Fruit fly (Drosophila melanogaster) whole organism, embryonic: ENCODE data around the gene Idh3g.
A peak's percentile ranks its signal among the peaks of the same experiment; 100 is the strongest.

Experiments
- Adf1 ChIP-seq: fragments of 200-800 bp; sonication (Bioruptor generic); IDR thresholded peaks from 2 replicates; pipeline ENCODE4 v1.3.6; 2022; ENCODE audit warnings: missing biosample characterization, missing genetic modification characterization
- Asciz ChIP-seq: fragments of 200-800 bp; sonication (Bioruptor generic); optimal IDR thresholded peaks from 2 replicates; lab custom pipeline; 2017; ENCODE audit warnings: missing biosample characterization, mild to moderate bottlenecking, missing genetic modification characterization, missing genetic modification reagents
- Atf-2 ChIP-seq: fragments of 200-800 bp; sonication (Bioruptor generic); optimal IDR thresholded peaks from 2 replicates; lab custom pipeline; 2016; ENCODE audit warnings: missing biosample characterization, missing genetic modification characterization
- Atf6 ChIP-seq: fragments of 200-800 bp; sonication (Bioruptor generic); IDR thresholded peaks from 2 replicates; pipeline ENCODE4 v1.3.6; 2022; ENCODE audit warnings: missing biosample characterization, missing genetic modification characterization
- CG1024 ChIP-seq: fragments of 200-800 bp; sonication (Bioruptor generic); IDR thresholded peaks from 2 replicates; pipeline ENCODE4 v1.3.6; 2022; ENCODE audit warnings: missing biosample characterization, missing genetic modification characterization
- CG10979 ChIP-seq: fragments of 200-800 bp; sonication (Bioruptor generic); optimal IDR thresholded peaks from 2 replicates; lab custom pipeline; 2018; ENCODE audit warnings: missing biosample characterization, mild to moderate bottlenecking, missing genetic modification characterization, moderate library complexity
- CG11093 ChIP-seq: fragments of 200-800 bp; sonication (Bioruptor generic); IDR thresholded peaks from 3 replicates; pipeline ENCODE4 v1.3.6; 2022; ENCODE audit warnings: missing biosample characterization, missing genetic modification characterization
- CG2889 ChIP-seq: fragments of 200-800 bp; sonication (Bioruptor generic); IDR thresholded peaks from 3 replicates; pipeline ENCODE4 v1.3.6; 2022; ENCODE audit warnings: missing biosample characterization, missing genetic modification characterization
- CG6689 ChIP-seq: fragments of 200-800 bp; sonication (Bioruptor generic); IDR thresholded peaks from 2 replicates; pipeline ENCODE4 v1.3.6; 2022; ENCODE audit warnings: missing biosample characterization, missing genetic modification characterization
- Dek ChIP-seq: fragments of 200-800 bp; sonication (Bioruptor generic); optimal IDR thresholded peaks from 3 replicates; lab custom pipeline; 2019; ENCODE audit warnings: missing biosample characterization, mild to moderate bottlenecking, missing genetic modification characterization, moderate library complexity
- Eip74EF ChIP-seq, 2 experiments: fragments of 200-800 bp in 1 of 2; fragments of >200 bp in 1 of 2; sonication (Bioruptor generic) in 1 of 2; optimal IDR thresholded peaks; 2 replicates each; lab custom pipeline; 2017 to 2019; ENCODE audit warnings: missing biosample characterization in 2 of 2, missing genetic modification characterization in 2 of 2, mild to moderate bottlenecking in 1 of 2, moderate library complexity in 1 of 2
- Hand ChIP-seq: fragments of 200-800 bp; sonication (Bioruptor generic); optimal IDR thresholded peaks from 2 replicates; lab custom pipeline; 2017; ENCODE audit warnings: mild to moderate bottlenecking, missing biosample characterization, missing genetic modification reagents, missing genetic modification characterization
- Med ChIP-seq: fragments of 200-800 bp; sonication (Bioruptor generic); peaks from one replicate; lab custom pipeline; 2016; ENCODE audit warnings: missing biosample characterization, missing genetic modification characterization, mild to moderate bottlenecking, inconsistent platforms, moderate library complexity
- Mrtf ChIP-seq: fragments of 200-800 bp; sonication (Bioruptor generic); IDR thresholded peaks from 3 replicates; pipeline ENCODE4 v1.3.6; 2022; ENCODE audit warnings: missing biosample characterization, missing genetic modification characterization
- NFAT ChIP-seq: fragments of 200-800 bp; sonication (Bioruptor generic); IDR thresholded peaks from 2 replicates; pipeline ENCODE4 v1.3.6; 2022; ENCODE audit warnings: missing biosample characterization, missing genetic modification characterization
- Side ChIP-seq: fragments of 200-800 bp; sonication (Bioruptor generic); optimal IDR thresholded peaks from 2 replicates; lab custom pipeline; 2016; ENCODE audit warnings: missing biosample characterization, missing genetic modification characterization
- Ssrp ChIP-seq: fragments of 200-800 bp; sonication (Bioruptor generic); optimal IDR thresholded peaks from 2 replicates; lab custom pipeline; 2018; ENCODE audit warnings: missing biosample characterization, mild to moderate bottlenecking, missing genetic modification characterization, moderate library complexity
- Usf ChIP-seq: fragments of 200-800 bp; sonication (Bioruptor generic); optimal IDR thresholded peaks from 2 replicates; lab custom pipeline; 2017; ENCODE audit warnings: missing genotype, missing biosample characterization, missing genetic modification characterization
- Xrp1 ChIP-seq: fragments of 200-800 bp; sonication (Bioruptor generic); IDR thresholded peaks from 2 replicates; pipeline ENCODE4 v1.3.6; 2022; ENCODE audit warnings: missing biosample characterization, missing genetic modification characterization
- ac ChIP-seq: fragments of 200-800 bp; sonication (Bioruptor generic); optimal IDR thresholded peaks from 3 replicates; lab custom pipeline; 2017; ENCODE audit warnings: missing biosample characterization, mild to moderate bottlenecking, missing genetic modification characterization
- bowl ChIP-seq: fragments of 200-800 bp; sonication (Bioruptor generic); IDR thresholded peaks from 2 replicates; pipeline ENCODE4 v1.3.6; 2022; ENCODE audit warnings: missing biosample characterization, missing genetic modification characterization
- chinmo ChIP-seq: fragments of 200-800 bp; sonication (Bioruptor generic); IDR thresholded peaks from 4 replicates; pipeline ENCODE4 v1.3.6; 2022; ENCODE audit warnings: missing biosample characterization, missing genetic modification characterization; ENCODE audit not compliant: partially characterized antibody
- corto ChIP-seq: fragments of 200-800 bp; sonication (Bioruptor generic); optimal IDR thresholded peaks from 2 replicates; lab custom pipeline; 2016; ENCODE audit warnings: missing biosample characterization, mild to moderate bottlenecking, missing genetic modification characterization, moderate library complexity
- danr ChIP-seq: fragments of 200-800 bp; sonication (Bioruptor generic); IDR thresholded peaks from 2 replicates; pipeline ENCODE4 v1.3.6; 2022; ENCODE audit warnings: missing biosample characterization, missing genetic modification characterization
- dmrt11E ChIP-seq: fragments of 200-800 bp; sonication (Bioruptor generic); optimal IDR thresholded peaks from 3 replicates; lab custom pipeline; 2018; ENCODE audit warnings: missing biosample characterization, mild to moderate bottlenecking, missing genetic modification characterization, moderate library complexity
- en ChIP-seq: fragments of 200-800 bp; sonication (Bioruptor generic); optimal IDR thresholded peaks from 2 replicates; lab custom pipeline; 2016; ENCODE audit warnings: missing biosample characterization, missing genetic modification characterization
- ewg ChIP-seq: fragments of 200-800 bp; sonication (Bioruptor generic); optimal IDR thresholded peaks from 3 replicates; lab custom pipeline; 2017; ENCODE audit warnings: mild to moderate bottlenecking, missing biosample characterization, missing genetic modification reagents, missing genetic modification characterization
- eyg ChIP-seq: fragments of 200-800 bp; sonication (Bioruptor generic); optimal IDR thresholded peaks from 3 replicates; lab custom pipeline; 2016; ENCODE audit warnings: missing biosample characterization, missing genetic modification characterization
- gem ChIP-seq: fragments of 200-800 bp; sonication (Bioruptor generic); optimal IDR thresholded peaks from 2 replicates; lab custom pipeline; 2019; ENCODE audit warnings: missing biosample characterization, mild to moderate bottlenecking, missing genetic modification characterization, moderate library complexity
- lbe ChIP-seq: fragments of 200-800 bp; sonication (Bioruptor generic); optimal IDR thresholded peaks from 2 replicates; lab custom pipeline; 2016; ENCODE audit warnings: missing biosample characterization, mild to moderate bottlenecking, missing genetic modification characterization
- nmo ChIP-seq: fragments of 200-800 bp; sonication (Bioruptor generic); optimal IDR thresholded peaks from 2 replicates; lab custom pipeline; 2018; ENCODE audit warnings: missing biosample characterization, mild to moderate bottlenecking, missing genetic modification characterization, moderate library complexity
- nom ChIP-seq: fragments of 200-800 bp; sonication (Bioruptor generic); optimal IDR thresholded peaks from 2 replicates; lab custom pipeline; 2017; ENCODE audit warnings: missing biosample characterization, missing genetic modification characterization, mild to moderate bottlenecking, moderate library complexity, missing genetic modification reagents
- onecut ChIP-seq: fragments of 200-800 bp; sonication (Bioruptor generic); IDR thresholded peaks from 2 replicates; pipeline ENCODE4 v1.3.6; 2022; ENCODE audit warnings: missing biosample characterization, missing genetic modification characterization
- prd ChIP-seq, 3 experiments: fragments of >200 bp in 2 of 3; fragments of 200-800 bp in 1 of 3; sonication (Bioruptor generic) in 1 of 3; optimal IDR thresholded peaks in 2 of 3; IDR thresholded peaks in 1 of 3; 2 replicates in 2 of 3; 3 replicates in 1 of 3; pipeline versions ENCODE4 v1.3.6 to Lab custom; 2017 to 2022; ENCODE audit warnings: missing biosample characterization in 1 of 3, missing genetic modification characterization in 1 of 3
- pros ChIP-seq: fragments of 200-800 bp; sonication (Bioruptor generic); optimal IDR thresholded peaks from 3 replicates; lab custom pipeline; 2019; ENCODE audit warnings: missing biosample characterization, mild to moderate bottlenecking, missing genetic modification characterization, moderate library complexity
- sens ChIP-seq: fragments of 200-800 bp; sonication (Bioruptor generic); peaks from one replicate; lab custom pipeline; 2016; ENCODE audit warnings: missing biosample characterization, missing genetic modification characterization
- sqz ChIP-seq: fragments of 200-800 bp; sonication (Bioruptor generic); optimal IDR thresholded peaks from 3 replicates; lab custom pipeline; 2018; ENCODE audit warnings: missing biosample characterization, mild to moderate bottlenecking, missing genetic modification characterization
- sr ChIP-seq: fragments of 200-800 bp; sonication (Bioruptor generic); IDR thresholded peaks from 3 replicates; pipeline ENCODE4 v1.3.6; 2022; ENCODE audit warnings: missing biosample characterization, missing genetic modification characterization
- zf30C ChIP-seq: fragments of 200-800 bp; sonication (Bioruptor generic); optimal IDR thresholded peaks from 3 replicates; lab custom pipeline; 2018; ENCODE audit warnings: missing biosample characterization, mild to moderate bottlenecking, missing genetic modification characterization

The Idh3g gene

DNA sequence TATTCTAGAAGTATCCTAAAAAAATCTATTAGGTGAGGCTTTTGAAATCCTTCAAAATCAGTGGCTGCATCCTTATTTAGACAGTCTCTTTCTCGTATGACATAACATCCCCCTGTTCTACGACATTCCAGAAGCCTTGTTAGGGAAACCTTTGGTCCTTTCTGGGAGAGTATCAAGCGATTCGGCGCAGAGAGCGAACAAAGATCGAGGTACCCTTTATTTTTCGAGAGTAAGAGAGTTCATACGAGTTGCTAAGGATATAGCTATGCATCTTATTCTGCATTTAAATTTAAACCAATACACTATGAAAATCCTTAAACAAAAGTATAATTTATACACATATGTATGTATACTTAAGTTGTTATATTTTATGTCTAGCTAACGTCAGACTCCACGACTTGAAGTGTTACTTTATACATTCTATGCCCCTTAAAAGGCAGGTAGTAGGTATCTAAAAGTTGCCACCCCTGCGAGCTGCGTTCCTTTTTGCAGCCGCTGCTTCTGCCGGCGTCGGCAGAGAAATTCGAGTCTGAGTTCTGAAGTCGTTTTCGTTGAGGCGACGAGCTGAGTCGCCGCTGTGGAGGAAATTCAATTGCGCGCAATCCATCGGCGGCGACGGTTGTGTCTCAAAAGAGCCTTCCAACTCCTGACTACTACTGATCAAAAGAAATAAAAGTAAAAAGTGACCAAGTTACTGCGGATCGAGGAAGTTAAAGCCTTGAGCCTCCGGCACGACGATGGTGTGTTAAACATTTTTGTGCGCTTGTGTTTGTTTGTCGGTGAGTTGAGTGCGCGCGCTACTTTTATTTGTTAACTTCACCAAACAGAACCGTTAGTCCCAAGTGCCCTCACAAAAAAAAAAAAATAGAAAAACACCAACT lies 43.1 kb upstream of the Idh3g start, which contains the start of gene jigr1 (continued):
- TF ChIP-seq onecut (GFP tag; lab: Robert Waterston, UW) = 0 out of 2 replicates have a peak, but pooled peaks have one; percentile 17
- no peak for TF ChIP-seq Atf-2 (GFP tag; lab: Kevin White, UChicago)
- TF ChIP-seq Asciz = no peak
- TF ChIP-seq Dek (tag; lab: Kevin White, UChicago) = no peak
- no peak for TF ChIP-seq Mrtf (GFP tag; lab: Robert Waterston, UW)
- TF ChIP-seq CG2889 (GFP tag; lab: Robert Waterston, UW) = no peak
- TF ChIP-seq sr (GFP tag; lab: Robert Waterston, UW) = no peak
- peak; percentile 1 for TF ChIP-seq ewg
- TF ChIP-seq Atf6 (GFP tag; lab: Robert Waterston, UW) = no peak
- TF ChIP-seq CG11093 (GFP tag; lab: Robert Waterston, UW) = no peak
- no peak for TF ChIP-seq en (GFP tag; lab: Kevin White, UChicago)
- peak; percentile 75 for TF ChIP-seq Adf1 (GFP tag; lab: Robert Waterston, UW)
- peak; percentile 97 for TF ChIP-seq pros (GFP tag; lab: Kevin White, UChicago)
- TF ChIP-seq CG6689 = peak; percentile 42; the same call in 1 of the 2 replicates
- TF ChIP-seq Eip74EF (GFP tag; optimal IDR thresholded peaks at IDR 0.05; lab: Kevin White, UChicago) = no peak
- no peak for TF ChIP-seq prd (optimal IDR thresholded peaks at IDR 0.05; lab: Kevin White, UChicago)
- TF ChIP-seq prd (GFP tag; IDR thresholded peaks at IDR 0.05; lab: Robert Waterston, UW) = peak; percentile 81; the same call in 2 of the 3 replicates
- no peak for TF ChIP-seq eyg (GFP tag; lab: Kevin White, UChicago)
- TF ChIP-seq Usf (GFP tag; lab: Kevin White, UChicago) = peak; percentile 8
- peak; percentile 53 for TF ChIP-seq nmo
- TF ChIP-seq danr (GFP tag; lab: Robert Waterston, UW) = no peak
- no peak for TF ChIP-seq Side (GFP tag; lab: Kevin White, UChicago)
- TF ChIP-seq Ssrp (tag; lab: Kevin White, UChicago) = peak; percentile 22
- TF ChIP-seq NFAT (GFP tag; lab: Robert Waterston, UW) = no peak

DNA sequence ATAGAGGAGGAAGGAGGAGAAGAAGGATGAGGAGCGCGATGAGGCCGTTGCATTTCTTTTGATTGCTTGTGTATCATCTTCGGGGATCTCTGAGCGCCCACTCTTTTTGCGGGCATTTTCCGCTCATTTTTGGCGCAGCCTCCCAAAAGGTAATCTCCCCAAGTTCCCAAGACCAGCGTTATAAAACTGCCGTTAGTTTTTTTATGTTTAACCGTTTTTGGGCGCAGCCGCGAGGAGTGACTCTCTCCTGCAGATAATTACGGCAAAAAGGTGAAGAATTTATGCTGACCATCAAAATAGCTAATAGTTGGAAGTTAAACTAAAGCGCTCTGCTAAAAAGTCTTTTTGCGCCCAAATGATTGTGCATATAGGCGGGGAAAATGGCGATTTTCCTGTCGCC lies 42.3 kb upstream of the Idh3g start:
- TF ChIP-seq corto (no peak), dmrt11E (tag; lab: Kevin White, UChicago) (no peak), Hand (GFP tag; lab: Kevin White, UChicago) (no peak)
- TF ChIP-seq, all 482 proteins: peak for 0

DNA sequence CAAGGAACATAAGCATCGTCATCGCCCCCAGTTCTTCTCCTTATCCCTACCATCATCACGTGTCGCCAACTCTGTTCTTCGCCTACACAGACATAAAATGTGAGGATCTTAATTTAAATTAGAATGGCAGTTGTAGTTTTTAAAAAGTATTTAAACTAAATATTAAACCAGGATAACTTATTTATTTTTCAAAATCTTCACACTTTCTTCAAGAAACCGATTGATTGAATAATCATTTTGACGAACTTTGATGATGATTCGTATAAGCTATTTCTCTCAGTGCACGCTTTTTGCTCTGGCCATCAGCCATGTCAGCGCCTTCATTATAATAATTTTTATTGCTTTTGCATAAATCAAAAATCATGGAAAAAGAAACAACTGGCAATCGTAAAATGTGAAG lies 41.7 kb upstream of the Idh3g start:
- TF ChIP-seq CG10979 (tag; lab: Kevin White, UChicago) = peak; percentile 0
- TF ChIP-seq ac (GFP tag; lab: Kevin White, UChicago) = no peak
- no peak for TF ChIP-seq CG1024 (GFP tag; lab: Robert Waterston, UW)
- no peak for TF ChIP-seq bowl (GFP tag; lab: Robert Waterston, UW)
- peak; percentile 25 for TF ChIP-seq gem
- TF ChIP-seq lbe (GFP tag; lab: Kevin White, UChicago) = peak; percentile 56
- TF ChIP-seq Med (GFP tag; lab: Kevin White, UChicago) = peak; percentile 44
- TF ChIP-seq sens = peak; percentile 78
- 0 out of 2 replicates have a peak, but pooled peaks have one; percentile 21 for TF ChIP-seq Xrp1 (GFP tag; lab: Robert Waterston, UW)
- TF ChIP-seq sqz = no peak
- TF ChIP-seq nom = peak; percentile 2
- peak; percentile 60 for TF ChIP-seq zf30C
- TF ChIP-seq chinmo (GFP tag; lab: Robert Waterston, UW) = 0 out of 4 replicates have a peak, but pooled peaks have one; percentile 42
